Worm (Caenorhabditis elegans) whole organism, early embryonic: ENCODE results near the gene srh-102.

Experiments used
- B0310.2 ChIP-seq: sonication (generic microtip); optimal IDR thresholded peaks from 2 replicates; lab custom pipeline; 2016; ENCODE audit warnings: mild to moderate bottlenecking, missing genetic modification characterization, missing compliant biosample characterization
- F13C5.2 ChIP-seq: sonication (generic microtip); optimal IDR thresholded peaks from 2 replicates; lab custom pipeline; 2017; ENCODE audit warnings: mild to moderate bottlenecking, missing genetic modification characterization, inconsistent platforms, missing compliant biosample characterization
- aly-1 ChIP-seq: sonication (generic microtip); optimal IDR thresholded peaks from 2 replicates; lab custom pipeline; 2016; ENCODE audit warnings: missing genetic modification characterization, missing compliant biosample characterization
- ama-1 ChIP-seq: fragments of 150-350 bp; optimal IDR thresholded peaks from 2 replicates; lab custom pipeline; 2014
- ceh-13 ChIP-seq: fragments of 200-800 bp; sonication (Bioruptor generic); optimal IDR thresholded peaks from 2 replicates; lab custom pipeline; 2018; ENCODE audit warnings: mild to moderate bottlenecking, missing genetic modification characterization, missing compliant biosample characterization
- ceh-36 ChIP-seq: sonication (generic microtip); optimal IDR thresholded peaks from 2 replicates; lab custom pipeline; 2016; ENCODE audit warnings: missing genetic modification characterization, inconsistent platforms, missing compliant biosample characterization
- ets-7 ChIP-seq: sonication (generic microtip); optimal IDR thresholded peaks from 2 replicates; lab custom pipeline; 2016; ENCODE audit warnings: missing genotype, missing genetic modification characterization, missing compliant biosample characterization
- flt-1 ChIP-seq: fragments of 200-800 bp; sonication (Bioruptor generic); IDR thresholded peaks from 2 replicates; pipeline ENCODE4 v1.3.6; 2022; ENCODE audit warnings: missing genetic modification characterization, missing compliant biosample characterization
- hmbx-1 ChIP-seq: sonication (generic microtip); optimal IDR thresholded peaks from 2 replicates; lab custom pipeline; 2016; ENCODE audit warnings: mild to moderate bottlenecking, missing genetic modification characterization, missing compliant biosample characterization
- hmg-4 ChIP-seq: fragments of 200-800 bp; sonication (Bioruptor generic); optimal IDR thresholded peaks from 2 replicates; lab custom pipeline; 2018; ENCODE audit warnings: mild to moderate bottlenecking, missing genetic modification characterization, missing compliant biosample characterization
- hnd-1 ChIP-seq: sonication (generic microtip); optimal IDR thresholded peaks from 2 replicates; lab custom pipeline; 2016; ENCODE audit warnings: missing genetic modification characterization, missing compliant biosample characterization
- pes-1 ChIP-seq: fragments of 200-800 bp; sonication (Bioruptor generic); IDR thresholded peaks from 2 replicates; pipeline ENCODE4 v1.3.6; 2022; ENCODE audit warnings: missing genetic modification reagents, missing genetic modification characterization, missing compliant biosample characterization
- scrt-1 ChIP-seq: fragments of 200-800 bp; sonication (Bioruptor generic); IDR thresholded peaks from 2 replicates; pipeline ENCODE4 v1.3.6; 2022; ENCODE audit warnings: missing genetic modification characterization, missing compliant biosample characterization
- sea-1 ChIP-seq: fragments of 200-800 bp; sonication (Bioruptor generic); conservative IDR thresholded peaks from 2 replicates; pipeline ENCODE4 v1.3.6; 2022; ENCODE audit warnings: missing genetic modification characterization, missing compliant biosample characterization
- tbx-11 ChIP-seq: fragments of 200-800 bp; sonication (Bioruptor generic); IDR thresholded peaks from 2 replicates; pipeline ENCODE4 v1.3.6; 2022; ENCODE audit warnings: missing genetic modification characterization, missing compliant biosample characterization
- tbx-37 ChIP-seq: fragments of 200-800 bp; sonication (Bioruptor generic); conservative IDR thresholded peaks from 2 replicates; pipeline ENCODE4 v1.3.6; 2022; ENCODE audit warnings: missing genetic modification reagents, missing genetic modification characterization, missing compliant biosample characterization
- tra-4 ChIP-seq: sonication (generic microtip); optimal IDR thresholded peaks from 2 replicates; lab custom pipeline; 2017; ENCODE audit warnings: missing genetic modification characterization, missing compliant biosample characterization

srh-102 gene

DNA sequence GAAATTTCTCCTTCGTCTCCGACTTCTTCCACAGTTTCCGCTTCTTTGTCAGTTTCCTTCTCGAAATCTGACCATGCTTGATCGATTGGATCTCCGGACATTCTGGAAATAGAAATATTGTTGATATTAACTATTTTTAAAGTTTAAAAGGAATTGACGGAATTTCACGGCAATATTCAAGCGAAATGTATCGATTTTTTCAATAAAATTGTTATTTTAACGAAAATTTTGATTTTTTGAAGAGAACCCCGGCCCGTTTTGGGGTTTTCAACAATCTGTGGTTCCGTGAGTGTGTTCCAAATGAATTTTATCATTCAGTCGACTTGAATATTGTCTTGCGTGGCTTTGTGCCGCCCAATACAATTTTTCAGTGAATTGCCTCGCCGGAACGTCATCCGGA, 8.2 kb downstream of the srh-102 start, which contains the start of gene F40D4.13:
Gene F40D4.13, minus strand, starts transcription at position 101 of the 400 bp plus-strand sequence.
- TF ChIP-seq ama-1 (lab: Kevin White, UChicago) (no peak), hnd-1 (tag; lab: Kevin White, UChicago) (no peak), tra-4 (no peak), ceh-36 (tag; lab: Kevin White, UChicago) (no peak), B0310.2 (no peak), pes-1 (GFP tag; lab: Robert Waterston, UW) (no peak), hmg-4 (GFP tag; lab: Kevin White, UChicago) (no peak)

DNA sequence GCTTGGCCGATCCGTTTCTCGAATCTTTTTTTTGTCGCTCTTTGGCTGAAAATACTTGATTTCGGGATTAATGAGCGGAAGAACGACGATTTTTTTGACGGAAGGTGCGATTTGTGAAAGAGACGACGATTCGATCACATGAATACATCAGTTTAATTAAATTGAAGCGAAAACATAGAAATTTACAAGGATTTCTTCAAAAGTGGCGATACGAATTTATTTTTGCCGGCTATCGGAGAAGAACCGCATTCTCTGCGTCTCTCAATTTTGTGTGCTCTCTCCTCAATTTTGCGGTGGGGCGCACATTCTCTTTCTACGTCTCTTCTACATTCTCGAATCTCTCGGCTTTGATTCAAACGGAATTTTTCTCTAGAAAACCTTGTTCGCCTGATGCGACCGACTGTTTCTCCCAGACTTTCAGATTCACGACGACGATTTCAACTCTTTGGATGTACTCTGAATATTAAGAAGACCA, 9.9 kb downstream of the srh-102 start, which contains the start of gene F40D4.17:
Gene F40D4.17, minus strand, starts transcription at position 51 of the 475 bp plus-strand sequence.
- TF ChIP-seq sea-1 (no peak), scrt-1 (GFP tag; lab: Robert Waterston, UW) (no peak), hmg-4 (GFP tag; lab: Kevin White, UChicago) (no peak), aly-1 (no peak), tbx-11 (GFP tag; lab: Robert Waterston, UW) (no peak), tbx-37 (GFP tag; lab: Robert Waterston, UW) (no peak), flt-1 (GFP tag; lab: Robert Waterston, UW) (no peak), tra-4 (no peak), B0310.2 (no peak), ama-1 (lab: Kevin White, UChicago) (no peak), pes-1 (GFP tag; lab: Robert Waterston, UW) (no peak), F13C5.2 (tag; lab: Kevin White, UChicago) (no peak), ceh-36 (tag; lab: Kevin White, UChicago) (no peak), hnd-1 (tag; lab: Kevin White, UChicago) (no peak), ceh-13 (GFP tag; lab: Kevin White, UChicago) (no peak), hmbx-1 (tag; lab: Kevin White, UChicago) (no peak)

DNA sequence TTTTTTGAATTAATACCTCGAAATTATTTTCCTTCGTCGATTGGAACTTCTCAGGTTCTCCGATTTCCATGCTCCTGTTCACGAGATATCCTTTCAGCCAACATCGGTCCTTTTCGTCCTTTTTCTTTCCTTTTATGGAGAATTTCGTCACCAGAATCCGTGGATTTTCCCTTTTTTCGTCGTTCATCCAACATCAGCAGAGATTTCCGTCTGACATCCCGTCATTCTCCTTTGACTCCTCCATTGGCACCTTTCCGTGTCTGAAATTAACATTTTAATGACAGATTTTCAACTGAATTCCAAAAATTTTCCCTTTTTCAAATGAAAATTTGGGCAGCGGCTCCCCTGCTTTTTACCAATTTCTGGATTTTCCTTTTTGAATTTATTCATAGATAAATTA, 10.4 kb downstream of the srh-102 start:
- TF ChIP-seq sea-1: no peak

DNA sequence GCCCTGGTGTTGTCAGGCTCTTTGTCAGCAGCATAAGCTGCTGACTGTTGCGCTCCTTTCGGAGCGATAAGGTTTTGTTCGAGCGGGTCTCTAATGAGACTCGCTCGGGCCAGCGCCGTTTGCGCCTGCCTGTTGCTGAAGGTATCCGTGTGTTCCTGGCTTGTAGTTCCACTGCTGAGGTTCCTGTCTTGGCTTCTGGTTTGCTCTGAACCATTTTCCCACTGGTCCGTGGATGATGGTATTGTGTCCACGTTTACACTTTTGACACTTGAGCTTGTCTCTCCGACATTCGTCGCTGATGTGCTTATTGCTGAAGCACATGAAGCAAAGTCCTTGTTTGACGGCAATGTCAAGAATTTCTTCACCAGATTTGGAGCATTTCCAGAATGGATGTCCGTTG, 14.0 kb downstream of the srh-102 start:
- no peak for TF ChIP-seq tbx-11 (GFP tag; lab: Robert Waterston, UW)
- no peak for TF ChIP-seq ets-7 (tag; lab: Kevin White, UChicago)
- TF ChIP-seq ama-1 (lab: Kevin White, UChicago): no peak
- TF ChIP-seq ceh-13 (GFP tag; lab: Kevin White, UChicago): no peak
- no peak for TF ChIP-seq scrt-1 (GFP tag; lab: Robert Waterston, UW)
- no peak for TF ChIP-seq flt-1 (GFP tag; lab: Robert Waterston, UW)
